Worm (Caenorhabditis elegans) whole organism, L1 larva: ENCODE data around the gene cyp-43A1.

Experiments
- C16A3.4 ChIP-seq: fragments of 150-350 bp; optimal IDR thresholded peaks from 2 replicates; lab custom pipeline; 2014; ENCODE audit warnings: missing biosample characterization, missing genetic modification characterization
- F16B12.6 ChIP-seq: fragments of 150-350 bp; optimal IDR thresholded peaks from 2 replicates; lab custom pipeline; 2014; ENCODE audit warnings: missing biosample characterization, missing genetic modification characterization
- Y116A8C.19 ChIP-seq: sonication (generic microtip); optimal IDR thresholded peaks from 2 replicates; lab custom pipeline; 2016; ENCODE audit warnings: missing compliant biosample characterization, missing genetic modification characterization, borderline replicate concordance
- aha-1 ChIP-seq: fragments of 150-350 bp; optimal IDR thresholded peaks from 2 replicates; lab custom pipeline; 2014; ENCODE audit warnings: missing biosample characterization, missing genetic modification characterization
- alr-1 ChIP-seq: fragments of 200-800 bp; sonication (Bioruptor generic); optimal IDR thresholded peaks from 2 replicates; lab custom pipeline; 2018; ENCODE audit warnings: borderline replicate concordance, mild to moderate bottlenecking, missing genetic modification characterization, missing compliant biosample characterization
- aly-2 ChIP-seq: fragments of 150-350 bp; optimal IDR thresholded peaks from 2 replicates; lab custom pipeline; 2014; ENCODE audit warnings: missing biosample characterization, missing genetic modification characterization
- ama-1 ChIP-seq: fragments of 150-350 bp; optimal IDR thresholded peaks from 2 replicates; lab custom pipeline; 2014
- ceh-63 ChIP-seq: fragments of 200-800 bp; sonication (Bioruptor generic); optimal IDR thresholded peaks from 2 replicates; lab custom pipeline; 2018; ENCODE audit warnings: mild to moderate bottlenecking, missing genetic modification characterization, missing compliant biosample characterization
- ceh-8 ChIP-seq: fragments of 200-800 bp; sonication (Bioruptor generic); optimal IDR thresholded peaks from 2 replicates; lab custom pipeline; 2018; ENCODE audit warnings: mild to moderate bottlenecking, missing genetic modification characterization, moderate library complexity, missing compliant biosample characterization
- ceh-82 ChIP-seq, 3 experiments: fragments of 150-350 bp in 1 of 3; sonication (generic microtip) in 2 of 3; optimal IDR thresholded peaks; 2 replicates each; lab custom pipeline; 2014 to 2017; ENCODE audit warnings: missing biosample characterization in 3 of 3, missing genetic modification characterization in 3 of 3
- ceh-90 ChIP-seq: sonication (generic microtip); optimal IDR thresholded peaks from 2 replicates; lab custom pipeline; 2016; ENCODE audit warnings: missing genetic modification characterization, missing compliant biosample characterization
- dsc-1 ChIP-seq: sonication (generic microtip); optimal IDR thresholded peaks from 2 replicates; lab custom pipeline; 2016; ENCODE audit warnings: mild to moderate bottlenecking, missing genetic modification characterization, missing compliant biosample characterization
- efl-1 ChIP-seq, 4 experiments: fragments of 150-350 bp; optimal IDR thresholded peaks in 3 of 4; peaks in 1 of 4; 1 replicate in 1 of 4; 2 replicates in 3 of 4; lab custom pipeline; 2014; ENCODE audit warnings: missing biosample characterization in 2 of 4, missing genetic modification characterization in 2 of 4, missing genetic modification reagents in 2 of 4
- elt-2 ChIP-seq: sonication (generic microtip); optimal IDR thresholded peaks from 2 replicates; lab custom pipeline; 2016; ENCODE audit warnings: missing genetic modification characterization, mild to moderate bottlenecking, inconsistent platforms, missing compliant biosample characterization, missing genetic modification reagents
- elt-3 ChIP-seq, 6 experiments: fragments of 150-350 bp in 1 of 6; sonication (generic microtip); optimal IDR thresholded peaks; 2 replicates each; lab custom pipeline; 2017 to 2018; ENCODE audit warnings: missing biosample characterization in 6 of 6, missing genetic modification characterization in 6 of 6, inconsistent platforms in 1 of 6
- fkh-10 ChIP-seq: sonication (generic microtip); optimal IDR thresholded peaks from 2 replicates; lab custom pipeline; 2017; ENCODE audit warnings: missing biosample characterization, missing genetic modification reagents, missing genetic modification characterization
- fkh-8 ChIP-seq: sonication (generic microtip); optimal IDR thresholded peaks from 2 replicates; lab custom pipeline; 2016; ENCODE audit warnings: mild to moderate bottlenecking, missing genetic modification characterization, missing compliant biosample characterization
- fos-1 ChIP-seq: fragments of 150-350 bp; optimal IDR thresholded peaks from 2 replicates; lab custom pipeline; 2014; ENCODE audit warnings: missing biosample characterization, missing genetic modification characterization
- grh-1 ChIP-seq: fragments of 200-800 bp; sonication (Bioruptor generic); IDR thresholded peaks from 2 replicates; pipeline ENCODE4 v1.3.6; 2022; ENCODE audit warnings: missing genetic modification reagents, missing genetic modification characterization, missing compliant biosample characterization
- hlh-4 ChIP-seq: sonication (generic microtip); optimal IDR thresholded peaks from 2 replicates; lab custom pipeline; 2016; ENCODE audit warnings: mild to moderate bottlenecking, missing genetic modification characterization, missing compliant biosample characterization
- isw-1 ChIP-seq: fragments of 200-800 bp; sonication (Bioruptor generic); IDR thresholded peaks from 2 replicates; pipeline ENCODE4 v1.3.6; 2022; ENCODE audit warnings: missing genetic modification characterization, missing compliant biosample characterization
- lin-14 ChIP-seq: fragments of 200-800 bp; sonication (Bioruptor generic); optimal IDR thresholded peaks from 2 replicates; lab custom pipeline; 2018; ENCODE audit warnings: mild to moderate bottlenecking, missing genetic modification characterization, moderate library complexity, missing compliant biosample characterization
- lin-35 ChIP-seq, 2 experiments: fragments of 150-350 bp; optimal IDR thresholded peaks; 2 replicates each; lab custom pipeline; 2014; ENCODE audit warnings: missing biosample characterization in 2 of 2, missing genetic modification characterization in 2 of 2, missing genetic modification reagents in 2 of 2
- lir-3 ChIP-seq: sonication (generic microtip); optimal IDR thresholded peaks from 2 replicates; lab custom pipeline; 2016; ENCODE audit warnings: mild to moderate bottlenecking, missing genetic modification characterization, moderate library complexity, missing compliant biosample characterization; ENCODE audit not compliant: poor library complexity
- lsy-2 ChIP-seq, 2 experiments: fragments of 150-350 bp; optimal IDR thresholded peaks; 2 replicates each; lab custom pipeline; 2014; ENCODE audit warnings: missing biosample characterization in 2 of 2, missing genetic modification characterization in 2 of 2
- mdl-1 ChIP-seq, 2 experiments: fragments of 150-350 bp; optimal IDR thresholded peaks; 2 replicates each; lab custom pipeline; 2014 to 2017; ENCODE audit warnings: missing biosample characterization in 2 of 2, missing genetic modification characterization in 2 of 2, inconsistent platforms in 1 of 2
- mef-2 ChIP-seq: fragments of 150-350 bp; optimal IDR thresholded peaks from 2 replicates; lab custom pipeline; 2014; ENCODE audit warnings: missing biosample characterization, missing genetic modification characterization
- mep-1 ChIP-seq: fragments of 150-350 bp; optimal IDR thresholded peaks from 2 replicates; lab custom pipeline; 2014; ENCODE audit warnings: missing biosample characterization, missing genetic modification characterization
- nhr-19 ChIP-seq: fragments of 200-800 bp; sonication (Bioruptor generic); conservative IDR thresholded peaks from 2 replicates; pipeline ENCODE4 v1.3.6; 2022; ENCODE audit warnings: missing genetic modification characterization, missing compliant biosample characterization
- nhr-20 ChIP-seq: sonication (generic microtip); optimal IDR thresholded peaks from 2 replicates; lab custom pipeline; 2016; ENCODE audit warnings: mild to moderate bottlenecking, missing genetic modification characterization, missing compliant biosample characterization
- nhr-28 ChIP-seq: fragments of 150-350 bp; optimal IDR thresholded peaks from 2 replicates; lab custom pipeline; 2014; ENCODE audit warnings: missing biosample characterization, missing genetic modification characterization
- nhr-47 ChIP-seq: sonication (generic microtip); optimal IDR thresholded peaks from 2 replicates; lab custom pipeline; 2016; ENCODE audit warnings: mild to moderate bottlenecking, missing genetic modification characterization, moderate library complexity, missing compliant biosample characterization
- nhr-71 ChIP-seq: sonication (generic microtip); optimal IDR thresholded peaks from 2 replicates; lab custom pipeline; 2016; ENCODE audit warnings: mild to moderate bottlenecking, missing genetic modification characterization, moderate library complexity, missing compliant biosample characterization
- nhr-76 ChIP-seq: sonication (generic microtip); optimal IDR thresholded peaks from 2 replicates; lab custom pipeline; 2017; ENCODE audit warnings: missing biosample characterization, missing genetic modification characterization
- nhr-84 ChIP-seq: sonication (generic microtip); optimal IDR thresholded peaks from 2 replicates; lab custom pipeline; 2017; ENCODE audit warnings: missing biosample characterization, missing genetic modification characterization
- nhr-85 ChIP-seq: sonication (generic microtip); peaks from one replicate; lab custom pipeline; 2016; ENCODE audit warnings: missing genetic modification characterization, inconsistent platforms, missing compliant biosample characterization
- nhr-90 ChIP-seq: sonication (generic microtip); optimal IDR thresholded peaks from 2 replicates; lab custom pipeline; 2016; ENCODE audit warnings: mild to moderate bottlenecking, missing genetic modification characterization, missing compliant biosample characterization; ENCODE audit not compliant: poor library complexity
- rnt-1 ChIP-seq: sonication (generic microtip); optimal IDR thresholded peaks from 2 replicates; lab custom pipeline; 2016; ENCODE audit warnings: mild to moderate bottlenecking, missing genetic modification characterization, moderate library complexity, missing compliant biosample characterization
- snpc-4 ChIP-seq: fragments of 150-350 bp; optimal IDR thresholded peaks from 2 replicates; lab custom pipeline; 2014; ENCODE audit warnings: missing biosample characterization, missing genetic modification characterization
- sup-37 ChIP-seq: fragments of 200-800 bp; sonication (Bioruptor generic); optimal IDR thresholded peaks from 2 replicates; lab custom pipeline; 2018; ENCODE audit warnings: mild to moderate bottlenecking, missing genetic modification characterization, missing compliant biosample characterization
- swsn-7 ChIP-seq: sonication (generic microtip); optimal IDR thresholded peaks from 2 replicates; lab custom pipeline; 2016; ENCODE audit warnings: missing genetic modification characterization, missing compliant biosample characterization
- tbx-2 ChIP-seq: sonication (generic microtip); optimal IDR thresholded peaks from 2 replicates; lab custom pipeline; 2016; ENCODE audit warnings: missing genetic modification characterization, missing compliant biosample characterization
- unc-62 ChIP-seq: fragments of 150-350 bp; optimal IDR thresholded peaks from 2 replicates; lab custom pipeline; 2014; ENCODE audit warnings: missing biosample characterization, missing genetic modification reagents, missing genetic modification characterization
- unc-86 ChIP-seq: sonication (generic microtip); optimal IDR thresholded peaks from 2 replicates; lab custom pipeline; 2016; ENCODE audit warnings: missing genetic modification characterization, missing compliant biosample characterization
- unc-98 ChIP-seq: fragments of 200-800 bp; sonication (Bioruptor generic); IDR thresholded peaks from 2 replicates; pipeline ENCODE4 v1.3.6; 2022; ENCODE audit warnings: missing genetic modification characterization, missing compliant biosample characterization
- xbp-1 ChIP-seq: sonication (generic microtip); optimal IDR thresholded peaks from 2 replicates; lab custom pipeline; 2016; ENCODE audit warnings: missing genetic modification characterization, missing compliant biosample characterization
- ztf-11 ChIP-seq, 2 experiments: sonication (generic microtip); optimal IDR thresholded peaks; 2 replicates each; lab custom pipeline; 2016 to 2017; ENCODE audit warnings: missing genetic modification characterization in 2 of 2, missing biosample characterization in 1 of 2, missing compliant biosample characterization in 1 of 2
- ztf-4 ChIP-seq: fragments of 150-350 bp; optimal IDR thresholded peaks from 2 replicates; lab custom pipeline; 2014; ENCODE audit warnings: missing biosample characterization, missing genetic modification characterization

The cyp-43A1 gene

ce11 chrX:5698419-5698818 lies 15.9 kb upstream of the cyp-43A1 start:
- TF ChIP-seq aha-1 (tag; lab: Kevin White, UChicago) (no peak), nhr-28 (tag; lab: Kevin White, UChicago) (no peak), sup-37 (no peak), grh-1 (GFP tag; lab: Robert Waterston, UW) (no peak), alr-1 (no peak), nhr-19 (GFP tag; lab: Robert Waterston, UW) (no peak), nhr-76 (tag; lab: Kevin White, UChicago) (no peak), F16B12.6 (tag; lab: Kevin White, UChicago) (no peak)

ce11 chrX:5699555-5699954 lies 14.8 kb upstream of the cyp-43A1 start:
- TF ChIP-seq efl-1 (optimal IDR thresholded peaks at IDR 0.05; lab: Kevin White, UChicago) (no peak), efl-1 (GFP tag; optimal IDR thresholded peaks at IDR 0.05 in 1 of 2; lab: Kevin White, UChicago) (peak in 1 of 2 experiments; percentile 4), fos-1 (tag; lab: Kevin White, UChicago) (no peak)

- TF ChIP-seq mef-2 (tag; lab: Kevin White, UChicago) (no peak), lin-35 (GFP tag; optimal IDR thresholded peaks at IDR 0.05; lab: Kevin White, UChicago) (peak; percentile 22 to 52), mep-1 (tag; lab: Kevin White, UChicago) (peak; percentile 46), nhr-19 (GFP tag; lab: Robert Waterston, UW) (peak; percentile 64), nhr-47 (peak; percentile 75), rnt-1 (tag; lab: Kevin White, UChicago) (peak; percentile 52), swsn-7 (tag; lab: Kevin White, UChicago) (peak; percentile 57), nhr-20 (tag; lab: Kevin White, UChicago) (peak; percentile 58), fkh-10 (GFP tag; lab: Kevin White, UChicago) (peak; percentile 13), elt-3 (tag; optimal IDR thresholded peaks at IDR 0.05; lab: Kevin White, UChicago) (peak in 1 of 6 experiments; percentile 16), mdl-1 (tag; optimal IDR thresholded peaks at IDR 0.05; lab: Kevin White, UChicago) (peak in 1 of 2 experiments; percentile 54), efl-1 (optimal IDR thresholded peaks at IDR 0.05; lab: Kevin White, UChicago) (peak; percentile 6), efl-1 (GFP tag; optimal IDR thresholded peaks at IDR 0.05 in 1 of 2; lab: Kevin White, UChicago) (peak in 1 of 2 experiments; percentile 59), unc-62 (GFP tag; lab: Kevin White, UChicago) (no peak), xbp-1 (tag; lab: Kevin White, UChicago) (peak; percentile 61), dsc-1 (tag; lab: Kevin White, UChicago) (peak; percentile 48), ceh-82 (tag; optimal IDR thresholded peaks at IDR 0.05; lab: Kevin White, UChicago) (peak; percentile 58 to 65 (median 60)), lin-14 (peak; percentile 58), grh-1 (GFP tag; lab: Robert Waterston, UW) (no peak), ceh-90 (tag; lab: Kevin White, UChicago) (no peak), isw-1 (peak; percentile 35), fos-1 (tag; lab: Kevin White, UChicago) (peak; percentile 35), aly-2 (tag; lab: Kevin White, UChicago) (peak; percentile 10), ceh-63 (GFP tag; lab: Kevin White, UChicago) (no peak), snpc-4 (peak; percentile 11), fkh-8 (tag; lab: Kevin White, UChicago) (peak; percentile 20), unc-86 (tag; lab: Kevin White, UChicago) (peak; percentile 40), hlh-4 (tag; lab: Kevin White, UChicago) (no peak), nhr-85 (tag; lab: Kevin White, UChicago) (peak; percentile 68), unc-98 (no peak), elt-2 (tag; lab: Kevin White, UChicago) (peak; percentile 17), ceh-8 (GFP tag; lab: Kevin White, UChicago) (no peak), lsy-2 (tag; optimal IDR thresholded peaks at IDR 0.05; lab: Kevin White, UChicago) (peak in 1 of 2 experiments; percentile 31), nhr-90 (peak; percentile 63), ztf-11 (tag; optimal IDR thresholded peaks at IDR 0.05; lab: Kevin White, UChicago) (peak in 1 of 2 experiments; percentile 21), lir-3 (tag; lab: Kevin White, UChicago) (peak; percentile 9), ama-1 (lab: Kevin White, UChicago) (no peak), C16A3.4 (tag; lab: Kevin White, UChicago) (peak; percentile 28), Y116A8C.19 (tag; lab: Kevin White, UChicago) (no peak), ztf-4 (tag; lab: Kevin White, UChicago) (no peak), tbx-2 (tag; lab: Kevin White, UChicago) (peak; percentile 54), nhr-84 (tag; lab: Kevin White, UChicago) (no peak), nhr-71 (peak; percentile 64)
These were observed 6.5 kb upstream of the cyp-43A1 start for ce11 chrX:5707809-5708208.
